Worm (Caenorhabditis elegans): ENCODE results near the gene T14B4.1.

Gene T14B4.1

DNA sequence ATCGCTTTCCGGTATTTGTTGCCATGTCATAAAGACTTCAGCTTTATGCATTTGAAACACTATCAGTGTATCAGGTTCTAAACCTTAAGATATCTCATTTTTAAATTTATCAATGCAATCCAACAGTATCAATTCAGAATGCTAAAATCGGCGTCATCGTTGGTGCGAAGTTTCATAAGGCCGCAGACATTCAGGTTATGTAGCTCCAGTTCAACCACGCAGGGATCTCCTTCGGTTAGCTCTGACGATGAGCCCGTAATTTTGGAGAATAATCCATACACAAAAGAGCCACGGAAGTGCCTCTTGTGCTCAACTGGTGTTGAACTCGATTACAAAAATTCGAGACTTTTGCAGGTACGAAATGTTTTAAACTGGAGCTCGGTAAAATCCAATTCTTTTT, 638 bp upstream of the T14B4.1 start, which contains the start of gene mrps-18.C:
Gene mrps-18.C, plus strand, starts transcription at position 138 of the 400 bp plus-strand sequence.
- TF ChIP-seq mls-2 (tag; optimal IDR thresholded peaks at IDR 0.05) (no peak), hlh-1 (tag; optimal IDR thresholded peaks at IDR 0.05) (no peak), unc-120 (tag; optimal IDR thresholded peaks at IDR 0.05; ENCODE audit: poor library complexity, severe bottlenecking) (no peak), mab-5 (tag; optimal IDR thresholded peaks at IDR 0.05) (no peak), lin-32 (GFP tag; optimal IDR thresholded peaks at IDR 0.05) (no peak), drap-1 (GFP tag; optimal IDR thresholded peaks at IDR 0.05) (no peak)

DNA sequence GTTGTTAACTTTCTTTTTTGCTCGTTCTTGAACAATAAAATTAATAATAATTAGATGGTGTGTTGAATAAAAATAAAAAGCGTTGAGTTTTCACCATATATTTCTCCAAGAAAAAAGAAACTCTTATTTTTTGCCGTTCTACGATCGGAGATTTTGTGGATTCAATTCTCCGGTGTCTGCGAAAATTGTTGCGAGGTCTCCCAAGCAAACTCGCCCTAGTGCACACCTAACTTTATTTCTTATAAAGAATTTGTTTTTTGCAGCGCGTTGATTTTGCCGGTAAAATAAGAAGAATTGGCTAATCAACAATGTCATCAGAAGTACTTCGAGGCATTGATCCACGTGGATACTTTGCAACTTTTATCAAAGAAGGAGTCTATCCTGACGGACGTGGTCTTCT, 4.7 kb downstream of the T14B4.1 start, which contains the start of gene exos-8:
Gene exos-8, plus strand, starts transcription at position 264 of the 400 bp plus-strand sequence.
- TF ChIP-seq nhr-76 (tag; optimal IDR thresholded peaks at IDR 0.05) = no peak
- no peak for TF ChIP-seq zip-8 (tag; optimal IDR thresholded peaks at IDR 0.05)
- peak; percentile 34 for TF ChIP-seq lin-13 (tag; optimal IDR thresholded peaks at IDR 0.05)
- peak; percentile 1 for TF ChIP-seq lin-32 (GFP tag; optimal IDR thresholded peaks at IDR 0.05)
- peak; percentile 6 for TF ChIP-seq drap-1 (GFP tag; optimal IDR thresholded peaks at IDR 0.05)
- TF ChIP-seq M03D4.4 (tag; optimal IDR thresholded peaks at IDR 0.05) = peak; percentile 28
- no peak for TF ChIP-seq ceh-39 (tag; optimal IDR thresholded peaks at IDR 0.05)
- TF ChIP-seq ces-1 (GFP tag; optimal IDR thresholded peaks at IDR 0.05) = peak; percentile 76
- peak; percentile 49 for TF ChIP-seq nhr-237 (tag; optimal IDR thresholded peaks at IDR 0.05)
- TF ChIP-seq cnd-1 (tag; optimal IDR thresholded peaks at IDR 0.05) = peak; percentile 46
- TF ChIP-seq mls-2 (tag; optimal IDR thresholded peaks at IDR 0.05) = peak; percentile 50
- TF ChIP-seq pha-4 (tag; optimal IDR thresholded peaks at IDR 0.05) = no peak
- TF ChIP-seq ham-2 (GFP tag; optimal IDR thresholded peaks at IDR 0.05) = no peak
- TF ChIP-seq sem-2 (GFP tag; optimal IDR thresholded peaks at IDR 0.05) = no peak
- TF ChIP-seq mep-1 (tag; optimal IDR thresholded peaks at IDR 0.05) = peak; percentile 67
- no peak for TF ChIP-seq nhr-2 (tag; optimal IDR thresholded peaks at IDR 0.05)
- peak; percentile 67 for TF ChIP-seq lsy-2 (tag; optimal IDR thresholded peaks at IDR 0.05)
- no peak for TF ChIP-seq mab-5 (tag; optimal IDR thresholded peaks at IDR 0.05)
- no peak for TF ChIP-seq sptf-1 (tag; optimal IDR thresholded peaks at IDR 0.05)
- no peak for TF ChIP-seq ztf-11 (tag; optimal IDR thresholded peaks at IDR 0.05)
- no peak for TF ChIP-seq tbx-8 (GFP tag; optimal IDR thresholded peaks at IDR 0.05)

- TF ChIP-seq sptf-1 (tag; optimal IDR thresholded peaks at IDR 0.05) (no peak), lin-32 (GFP tag; optimal IDR thresholded peaks at IDR 0.05) (no peak), mls-2 (tag; optimal IDR thresholded peaks at IDR 0.05) (no peak), nhr-76 (tag; optimal IDR thresholded peaks at IDR 0.05) (no peak), blmp-1 (tag; optimal IDR thresholded peaks at IDR 0.05) (no peak), nhr-237 (tag; optimal IDR thresholded peaks at IDR 0.05) (no peak), unc-62 (GFP tag; optimal IDR thresholded peaks at IDR 0.05) (no peak), hlh-1 (tag; optimal IDR thresholded peaks at IDR 0.05) (no peak), sem-2 (GFP tag; optimal IDR thresholded peaks at IDR 0.05) (no peak), ceh-43 (GFP tag; optimal IDR thresholded peaks at IDR 0.05) (no peak), ceh-39 (tag; optimal IDR thresholded peaks at IDR 0.05) (no peak), zip-8 (tag; optimal IDR thresholded peaks at IDR 0.05) (no peak), M03D4.4 (tag; optimal IDR thresholded peaks at IDR 0.05) (no peak), lsy-2 (tag; optimal IDR thresholded peaks at IDR 0.05) (no peak), ztf-11 (tag; optimal IDR thresholded peaks at IDR 0.05) (no peak), ces-1 (GFP tag; optimal IDR thresholded peaks at IDR 0.05) (no peak)
Observed at ce11 chrII:6742614-6743013, 5.9 kb downstream of the T14B4.1 start, which contains the start of gene F41G3.6. Gene F41G3.6 (plus strand): TSS chrII:6742914.

DNA sequence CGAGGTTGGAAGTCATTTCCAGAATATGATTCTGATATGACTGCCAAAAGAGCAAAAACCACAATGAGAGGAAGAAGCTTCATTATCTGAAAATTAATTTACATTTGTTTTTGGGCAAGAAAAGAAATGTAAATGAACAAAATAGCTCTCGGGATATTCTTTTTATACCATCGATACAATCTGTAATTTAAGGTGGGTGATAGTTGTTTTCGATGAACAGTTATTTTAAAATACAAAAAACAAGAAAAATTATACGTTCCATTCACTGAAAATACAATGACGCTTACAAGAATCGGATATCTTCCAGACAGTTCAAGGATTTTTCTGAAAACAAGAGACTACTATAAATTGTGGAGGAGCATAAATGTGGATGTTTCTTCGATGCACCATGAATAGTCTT, 7.9 kb downstream of the T14B4.1 start, which contains the start of gene ins-15:
Gene ins-15, minus strand, starts transcription at position 101 of the 400 bp plus-strand sequence.
- TF ChIP-seq lin-32 (GFP tag; optimal IDR thresholded peaks at IDR 0.05) (no peak), nhr-237 (tag; optimal IDR thresholded peaks at IDR 0.05) (no peak), cnd-1 (tag; optimal IDR thresholded peaks at IDR 0.05) (no peak), unc-120 (tag; optimal IDR thresholded peaks at IDR 0.05; ENCODE audit: poor library complexity, severe bottlenecking) (no peak), ztf-11 (tag; optimal IDR thresholded peaks at IDR 0.05) (no peak), unc-39 (tag; optimal IDR thresholded peaks at IDR 0.05) (no peak), flh-1 (GFP tag; optimal IDR thresholded peaks at IDR 0.05) (no peak), drap-1 (GFP tag; optimal IDR thresholded peaks at IDR 0.05) (no peak), zip-8 (tag; optimal IDR thresholded peaks at IDR 0.05) (no peak), bed-3 (GFP tag; optimal IDR thresholded peaks at IDR 0.05) (no peak), blmp-1 (tag; optimal IDR thresholded peaks at IDR 0.05) (no peak), unc-62 (GFP tag; optimal IDR thresholded peaks at IDR 0.05) (no peak), ces-1 (GFP tag; optimal IDR thresholded peaks at IDR 0.05) (no peak), nhr-2 (tag; optimal IDR thresholded peaks at IDR 0.05) (no peak), tbx-8 (GFP tag; optimal IDR thresholded peaks at IDR 0.05) (no peak), ceh-83 (GFP tag; optimal IDR thresholded peaks at IDR 0.05) (no peak), lin-13 (tag; optimal IDR thresholded peaks at IDR 0.05) (no peak), nhr-28 (tag; optimal IDR thresholded peaks at IDR 0.05) (no peak), ceh-43 (GFP tag; optimal IDR thresholded peaks at IDR 0.05) (no peak)

Data from whole organism, mixed stage, embryonic.